Worm (Caenorhabditis elegans): ENCODE results near the gene M151.1.
A peak's percentile ranks its signal among the peaks of the same experiment; 100 is the strongest.

M151.1 gene

DNA sequence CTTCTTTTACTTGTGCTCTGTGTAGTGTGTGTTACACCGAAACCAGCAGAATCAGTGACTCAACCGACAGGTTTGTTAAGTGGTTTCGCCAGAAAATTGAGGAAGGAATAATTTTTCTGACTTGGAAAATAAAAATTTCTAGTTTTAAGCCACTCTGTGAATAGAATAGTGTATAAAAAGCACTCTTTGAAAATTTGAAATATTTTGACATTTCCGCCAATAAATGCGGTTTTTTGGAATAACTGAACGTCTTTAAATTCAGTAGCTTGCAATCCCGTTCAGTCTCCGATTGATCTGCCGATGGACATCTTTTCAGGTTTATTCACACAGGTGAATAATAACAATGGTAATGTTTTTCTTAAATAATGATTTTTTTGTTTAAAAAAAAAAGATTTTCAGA, 23.2 kb downstream of the M151.1 start, which contains the start of gene F19B10.3:
TSS of gene F19B10.3 (plus strand) at position 301 of the 400 bp plus-strand sequence.
- no peak for TF ChIP-seq fkh-10 (GFP tag; optimal IDR thresholded peaks at IDR 0.05)
- TF ChIP-seq nfya-1 (tag; optimal IDR thresholded peaks at IDR 0.05) = no peak
- no peak for TF ChIP-seq fkh-6 (tag; optimal IDR thresholded peaks at IDR 0.05)
- no peak for TF ChIP-seq hlh-6 (tag; optimal IDR thresholded peaks at IDR 0.05)
- TF ChIP-seq ceh-18 (tag; optimal IDR thresholded peaks at IDR 0.05) = no peak
- no peak for TF ChIP-seq pha-2 (tag; optimal IDR thresholded peaks at IDR 0.05)
- no peak for TF ChIP-seq hlh-8 (tag; optimal IDR thresholded peaks at IDR 0.05)
- TF ChIP-seq lin-11 (tag; optimal IDR thresholded peaks at IDR 0.05) = no peak
- TF ChIP-seq T23F11.4 (GFP tag; optimal IDR thresholded peaks at IDR 0.05) = no peak
- TF ChIP-seq ceh-14 (tag; optimal IDR thresholded peaks at IDR 0.05) = no peak
- no peak for TF ChIP-seq pros-1 (tag; optimal IDR thresholded peaks at IDR 0.05)
- TF ChIP-seq pha-4 (tag; optimal IDR thresholded peaks at IDR 0.05) = no peak
- no peak for TF ChIP-seq tbx-2 (tag; optimal IDR thresholded peaks at IDR 0.05)
- TF ChIP-seq tbx-7 (tag; optimal IDR thresholded peaks at IDR 0.05) = no peak

DNA sequence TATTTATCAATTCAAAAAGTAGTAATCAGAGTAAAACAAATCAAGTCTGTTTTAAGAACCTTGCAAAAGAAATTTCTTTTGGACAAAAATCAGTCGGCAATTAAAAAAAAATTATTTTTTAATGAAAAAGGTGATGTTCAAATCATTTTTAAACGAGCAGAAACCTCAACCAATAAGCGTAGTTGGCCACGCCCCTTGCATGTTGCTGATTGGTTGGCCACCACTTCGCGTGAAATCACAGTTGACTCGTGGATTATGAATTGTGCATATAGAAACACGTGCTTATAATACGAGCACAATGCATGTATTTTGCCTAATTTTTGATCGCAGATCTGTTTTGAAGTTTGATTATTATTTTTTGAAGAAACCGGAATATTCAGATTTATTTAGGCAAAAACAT, 23.9 kb downstream of the M151.1 start:
- TF ChIP-seq nfya-1 (tag; optimal IDR thresholded peaks at IDR 0.05) (peak; percentile 64), pax-1 (tag; optimal IDR thresholded peaks at IDR 0.05) (no peak)

DNA sequence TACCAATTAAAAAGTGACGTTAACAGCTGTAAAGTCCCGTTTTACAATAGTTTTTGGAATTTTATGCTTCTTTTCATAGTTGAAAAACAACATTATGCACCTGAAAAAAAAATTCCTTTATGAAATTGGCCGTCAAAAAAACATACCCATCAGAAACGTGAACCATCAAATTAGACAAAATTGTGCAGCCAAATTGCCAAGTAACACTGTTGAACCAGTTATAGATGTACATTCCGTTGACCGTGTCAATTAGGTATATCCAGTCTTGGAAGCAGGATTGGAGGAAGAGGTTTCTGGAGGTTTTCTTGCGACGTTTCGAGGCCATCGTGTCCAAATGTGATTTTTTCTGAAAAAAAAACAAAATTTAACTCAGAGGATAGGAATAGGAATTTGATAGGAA, 28.0 kb downstream of the M151.1 start, which contains the start of gene srx-97:
TSS of gene srx-97 (minus strand) at position 101 of the 400 bp plus-strand sequence.
- TF ChIP-seq hlh-15 (tag; optimal IDR thresholded peaks at IDR 0.05) (no peak), ceh-24 (tag; optimal IDR thresholded peaks at IDR 0.05) (no peak)

DNA sequence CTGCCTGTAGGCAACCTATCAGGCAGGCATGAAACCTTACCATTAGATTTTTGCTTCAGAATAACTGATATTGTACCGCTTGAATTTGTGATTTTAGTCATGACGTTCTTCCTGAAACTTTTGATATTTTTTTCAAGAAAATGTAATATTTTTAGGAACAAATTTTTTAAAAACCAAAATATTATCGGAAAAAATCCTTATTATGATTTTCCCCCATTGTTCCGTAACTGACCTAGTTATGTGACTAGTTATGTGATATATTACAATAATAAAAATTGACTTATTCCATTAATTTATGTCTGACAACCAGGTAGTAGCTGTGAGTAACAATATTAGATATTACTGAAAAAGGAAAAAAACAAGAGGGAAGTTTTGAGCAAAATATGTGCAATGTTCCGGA, 29.7 kb downstream of the M151.1 start, which contains the start of gene srx-98:
TSS of gene srx-98 (minus strand) at position 101 of the 400 bp plus-strand sequence.
- TF ChIP-seq ceh-2 (tag; optimal IDR thresholded peaks at IDR 0.05) (no peak), mec-3 (tag; optimal IDR thresholded peaks at IDR 0.05; ENCODE audit: borderline replicate concordance) (no peak), rnt-1 (tag; optimal IDR thresholded peaks at IDR 0.05) (no peak), dve-1 (tag; optimal IDR thresholded peaks at IDR 0.05) (no peak), lim-6 (tag; optimal IDR thresholded peaks at IDR 0.05) (no peak), pag-3 (tag; optimal IDR thresholded peaks at IDR 0.05; ENCODE audit: borderline replicate concordance) (no peak), sox-4 (tag; optimal IDR thresholded peaks at IDR 0.05) (no peak), ceh-14 (tag; optimal IDR thresholded peaks at IDR 0.05) (no peak), ceh-19 (GFP tag; optimal IDR thresholded peaks at IDR 0.05) (no peak), ttx-3 (tag; optimal IDR thresholded peaks at IDR 0.05) (no peak), hlh-30 (tag; optimal IDR thresholded peaks at IDR 0.05; ENCODE audit: insufficient read depth) (no peak)

DNA sequence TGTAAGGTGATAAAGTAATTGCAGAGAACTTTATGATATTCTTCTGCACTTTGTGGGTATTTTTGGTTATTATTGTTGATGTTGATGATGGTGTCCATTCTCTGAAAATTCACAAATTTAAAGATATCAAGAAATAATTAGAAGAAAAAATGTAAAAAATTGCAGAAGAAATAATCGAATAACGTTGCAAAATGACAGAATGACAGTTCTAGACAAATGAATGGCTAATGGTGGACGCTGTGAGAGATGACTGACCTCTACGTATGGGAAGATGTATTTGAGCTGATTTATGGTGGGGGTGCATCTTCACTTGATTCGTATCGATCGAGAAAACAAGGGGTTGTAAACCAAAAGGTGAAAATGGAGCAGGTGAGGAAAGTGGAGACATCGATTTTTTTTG, 32.2 kb downstream of the M151.1 start, which contains the start of gene sea-1:
TSS of gene sea-1 (minus strand) at position 101 of the 400 bp plus-strand sequence.
- no peak for TF ChIP-seq pha-2 (tag; optimal IDR thresholded peaks at IDR 0.05)
- TF ChIP-seq ceh-30 (tag; optimal IDR thresholded peaks at IDR 0.05) = no peak
- TF ChIP-seq gmeb-2 (tag; optimal IDR thresholded peaks at IDR 0.05) = no peak
- no peak for TF ChIP-seq madf-2 (tag; optimal IDR thresholded peaks at IDR 0.05)
- TF ChIP-seq ttx-3 (tag; optimal IDR thresholded peaks at IDR 0.05) = no peak
- no peak for TF ChIP-seq nhr-11 (tag; optimal IDR thresholded peaks at IDR 0.05)
- no peak for TF ChIP-seq dve-1 (tag; optimal IDR thresholded peaks at IDR 0.05)
- no peak for TF ChIP-seq C38D4.7 (GFP tag; optimal IDR thresholded peaks at IDR 0.05)

DNA sequence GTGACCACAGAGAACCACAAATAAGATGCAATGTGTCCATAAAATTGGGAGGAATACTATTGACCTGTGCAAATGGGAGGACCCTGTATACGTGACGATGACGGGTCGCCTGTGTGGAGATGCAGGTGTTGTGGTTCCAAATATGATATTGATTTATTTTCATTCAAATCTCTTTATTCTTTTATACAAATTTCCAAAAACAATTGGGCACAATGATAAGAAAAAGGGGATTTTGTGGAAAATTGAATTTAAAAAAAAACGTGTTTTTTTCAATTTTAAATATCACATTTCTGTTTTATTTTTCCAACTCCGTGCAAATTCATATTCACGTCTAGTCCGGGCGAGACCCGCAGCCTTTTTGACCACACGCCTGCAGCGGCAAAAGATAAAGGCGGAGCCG, 33.9 kb downstream of the M151.1 start, which contains the start of gene F19B10.2:
TSS of gene F19B10.2 (plus strand) at position 301 of the 400 bp plus-strand sequence.
- TF ChIP-seq nfya-1 (tag; optimal IDR thresholded peaks at IDR 0.05) (no peak), dmd-4 (tag; optimal IDR thresholded peaks at IDR 0.05; ENCODE audit: borderline replicate concordance) (no peak), ttx-3 (tag; optimal IDR thresholded peaks at IDR 0.05) (no peak), ceh-45 (GFP tag; IDR thresholded peaks at IDR 0.05) (no peak), ceh-19 (GFP tag; optimal IDR thresholded peaks at IDR 0.05) (no peak), ceh-30 (tag; optimal IDR thresholded peaks at IDR 0.05) (no peak), C08G9.2 (tag; optimal IDR thresholded peaks at IDR 0.05) (no peak), fkh-6 (tag; optimal IDR thresholded peaks at IDR 0.05) (no peak), fkh-10 (GFP tag; optimal IDR thresholded peaks at IDR 0.05) (no peak), lim-6 (tag; optimal IDR thresholded peaks at IDR 0.05) (no peak), ztf-16 (tag; optimal IDR thresholded peaks at IDR 0.05) (no peak), pax-1 (tag; optimal IDR thresholded peaks at IDR 0.05) (no peak), npax-4 (tag; optimal IDR thresholded peaks at IDR 0.05) (no peak), ref-2 (tag; optimal IDR thresholded peaks at IDR 0.05) (no peak), pqm-1 (tag; optimal IDR thresholded peaks at IDR 0.05) (no peak), ceh-22 (tag; optimal IDR thresholded peaks at IDR 0.05) (no peak), hlh-13 (GFP tag; optimal IDR thresholded peaks at IDR 0.05) (no peak), pag-3 (tag; optimal IDR thresholded peaks at IDR 0.05; ENCODE audit: borderline replicate concordance) (no peak)

Data from whole organism, late embryonic.